Worm (Caenorhabditis elegans) whole organism, mixed stage, embryonic: ENCODE data around the gene lido-13.

Experiments
- M03D4.4 ChIP-seq: sonication (generic microtip); optimal IDR thresholded peaks from 2 replicates; lab custom pipeline; 2017; ENCODE audit warnings: mild to moderate bottlenecking, missing genetic modification characterization, missing compliant biosample characterization
- bed-3 ChIP-seq: fragments of 200-800 bp; sonication (Bioruptor generic); optimal IDR thresholded peaks from 3 replicates; lab custom pipeline; 2018; ENCODE audit warnings: mild to moderate bottlenecking, missing genetic modification characterization, moderate library complexity, missing compliant biosample characterization
- blmp-1 ChIP-seq: fragments of 150-350 bp; optimal IDR thresholded peaks from 2 replicates; lab custom pipeline; 2014; ENCODE audit warnings: missing biosample characterization, missing genetic modification characterization
- ceh-39 ChIP-seq: fragments of 150-350 bp; optimal IDR thresholded peaks from 2 replicates; lab custom pipeline; 2014; ENCODE audit warnings: missing biosample characterization, missing genetic modification characterization
- ceh-43 ChIP-seq: fragments of 200-800 bp; sonication (Bioruptor generic); optimal IDR thresholded peaks from 2 replicates; lab custom pipeline; 2018; ENCODE audit warnings: mild to moderate bottlenecking, missing genetic modification characterization, moderate library complexity, missing compliant biosample characterization
- ceh-83 ChIP-seq: fragments of 200-800 bp; sonication (Bioruptor generic); optimal IDR thresholded peaks from 2 replicates; lab custom pipeline; 2018; ENCODE audit warnings: mild to moderate bottlenecking, missing genetic modification characterization, missing compliant biosample characterization
- ces-1 ChIP-seq: fragments of 150-350 bp; optimal IDR thresholded peaks from 2 replicates; lab custom pipeline; 2014; ENCODE audit warnings: missing biosample characterization, missing genetic modification reagents, missing genetic modification characterization
- cnd-1 ChIP-seq: fragments of 200-800 bp; sonication (Bioruptor generic); optimal IDR thresholded peaks from 2 replicates; lab custom pipeline; 2018; ENCODE audit warnings: mild to moderate bottlenecking, missing genetic modification characterization, missing compliant biosample characterization
- drap-1 ChIP-seq: fragments of 200-800 bp; sonication (Bioruptor generic); optimal IDR thresholded peaks from 3 replicates; lab custom pipeline; 2018; ENCODE audit warnings: mild to moderate bottlenecking, missing genetic modification characterization, missing compliant biosample characterization
- elt-1 ChIP-seq: sonication (generic microtip); optimal IDR thresholded peaks from 2 replicates; lab custom pipeline; 2017; ENCODE audit warnings: missing genetic modification characterization, mild to moderate bottlenecking, missing compliant biosample characterization, antibody characterized with exemption, moderate library complexity, borderline replicate concordance; ENCODE audit not compliant: insufficient read depth
- elt-3 ChIP-seq: fragments of 150-350 bp; optimal IDR thresholded peaks from 2 replicates; lab custom pipeline; 2014; ENCODE audit warnings: missing biosample characterization, missing genetic modification characterization
- flh-1 ChIP-seq: fragments of 200-800 bp; sonication (Bioruptor generic); optimal IDR thresholded peaks from 2 replicates; lab custom pipeline; 2018; ENCODE audit warnings: mild to moderate bottlenecking, missing genetic modification characterization, moderate library complexity, missing compliant biosample characterization
- ham-2 ChIP-seq: fragments of 200-800 bp; sonication (Bioruptor generic); optimal IDR thresholded peaks from 2 replicates; lab custom pipeline; 2018; ENCODE audit warnings: mild to moderate bottlenecking, missing genetic modification characterization, missing compliant biosample characterization
- hlh-1 ChIP-seq: fragments of 150-350 bp; optimal IDR thresholded peaks from 2 replicates; lab custom pipeline; 2014; ENCODE audit warnings: missing biosample characterization, missing genetic modification reagents, missing genetic modification characterization
- lin-13 ChIP-seq: fragments of 150-350 bp; optimal IDR thresholded peaks from 2 replicates; lab custom pipeline; 2014; ENCODE audit warnings: missing biosample characterization, missing genetic modification characterization
- lsy-2 ChIP-seq: fragments of 150-350 bp; optimal IDR thresholded peaks from 2 replicates; lab custom pipeline; 2014; ENCODE audit warnings: missing biosample characterization, missing genetic modification characterization
- mab-5 ChIP-seq: fragments of 150-350 bp; optimal IDR thresholded peaks from 2 replicates; lab custom pipeline; 2014; ENCODE audit warnings: missing biosample characterization, missing genetic modification characterization
- mls-2 ChIP-seq: sonication (generic microtip); optimal IDR thresholded peaks from 2 replicates; lab custom pipeline; 2016; ENCODE audit warnings: mild to moderate bottlenecking, missing genetic modification characterization, moderate library complexity, missing compliant biosample characterization
- nhr-12 ChIP-seq: fragments of 150-350 bp; optimal IDR thresholded peaks from 2 replicates; lab custom pipeline; 2014; ENCODE audit warnings: missing biosample characterization, missing genetic modification characterization
- nhr-2 ChIP-seq: fragments of 150-350 bp; optimal IDR thresholded peaks from 2 replicates; lab custom pipeline; 2014; ENCODE audit warnings: missing biosample characterization, missing genetic modification characterization
- nhr-28 ChIP-seq: fragments of 150-350 bp; optimal IDR thresholded peaks from 2 replicates; lab custom pipeline; 2014; ENCODE audit warnings: missing biosample characterization, missing genetic modification characterization
- nhr-76 ChIP-seq: sonication (generic microtip); optimal IDR thresholded peaks from 2 replicates; lab custom pipeline; 2017; ENCODE audit warnings: missing biosample characterization, missing genetic modification characterization
- pha-4 ChIP-seq: fragments of 150-350 bp; optimal IDR thresholded peaks from 2 replicates; lab custom pipeline; 2018; ENCODE audit warnings: missing biosample characterization, missing genetic modification reagents, missing genetic modification characterization
- sem-2 ChIP-seq: fragments of 200-800 bp; sonication (Bioruptor generic); optimal IDR thresholded peaks from 2 replicates; lab custom pipeline; 2018; ENCODE audit warnings: mild to moderate bottlenecking, missing genetic modification characterization, missing compliant biosample characterization
- sptf-1 ChIP-seq: sonication (generic microtip); optimal IDR thresholded peaks from 2 replicates; lab custom pipeline; 2017; ENCODE audit warnings: mild to moderate bottlenecking, missing genetic modification characterization, moderate library complexity, missing compliant biosample characterization
- tbx-8 ChIP-seq: fragments of 200-800 bp; sonication (Bioruptor generic); optimal IDR thresholded peaks from 2 replicates; lab custom pipeline; 2018; ENCODE audit warnings: mild to moderate bottlenecking, missing genetic modification characterization, moderate library complexity, missing compliant biosample characterization
- unc-120 ChIP-seq: sonication (generic microtip); optimal IDR thresholded peaks from 2 replicates; lab custom pipeline; 2017; ENCODE audit warnings: missing genetic modification characterization, missing compliant biosample characterization; ENCODE audit not compliant: poor library complexity, severe bottlenecking
- unc-39 ChIP-seq: fragments of 150-350 bp; optimal IDR thresholded peaks from 2 replicates; lab custom pipeline; 2014; ENCODE audit warnings: missing biosample characterization, missing genetic modification characterization
- zip-8 ChIP-seq: fragments of 150-350 bp; optimal IDR thresholded peaks from 2 replicates; lab custom pipeline; 2014; ENCODE audit warnings: missing biosample characterization, missing genetic modification characterization
- ztf-11 ChIP-seq: fragments of 150-350 bp; optimal IDR thresholded peaks from 2 replicates; lab custom pipeline; 2014; ENCODE audit warnings: missing biosample characterization, missing genetic modification characterization

The lido-13 gene

ce11 chrII:3060782-3061181 is 6.7 kb upstream of the lido-13 start, which contains the start of gene Y25C1A.6:
Gene Y25C1A.6, plus strand, starts transcription at chrII:3061082.
- no peak for TF ChIP-seq ceh-39 (tag; lab: Kevin White, UChicago)
- TF ChIP-seq cnd-1 (tag; lab: Kevin White, UChicago): no peak
- no peak for TF ChIP-seq ztf-11 (tag; lab: Kevin White, UChicago)
- no peak for TF ChIP-seq elt-3 (tag; lab: Kevin White, UChicago)
- no peak for TF ChIP-seq mab-5 (tag; lab: Kevin White, UChicago)
- TF ChIP-seq nhr-12: no peak
- TF ChIP-seq tbx-8 (GFP tag; lab: Kevin White, UChicago): no peak
- no peak for TF ChIP-seq mls-2 (tag; lab: Kevin White, UChicago)
- TF ChIP-seq unc-39: no peak

- no peak for TF ChIP-seq ces-1 (GFP tag; lab: Kevin White, UChicago)
- no peak for TF ChIP-seq bed-3
- no peak for TF ChIP-seq flh-1
- no peak for TF ChIP-seq ceh-43 (GFP tag; lab: Kevin White, UChicago)
- TF ChIP-seq lsy-2 (tag; lab: Kevin White, UChicago): no peak
- TF ChIP-seq sem-2 (GFP tag; lab: Kevin White, UChicago): no peak
- no peak for TF ChIP-seq M03D4.4
- TF ChIP-seq cnd-1 (tag; lab: Kevin White, UChicago): no peak
- TF ChIP-seq sptf-1: no peak
- no peak for TF ChIP-seq zip-8
- TF ChIP-seq nhr-28 (tag; lab: Kevin White, UChicago): no peak
- TF ChIP-seq unc-39: no peak
- TF ChIP-seq, all 35 proteins: peak for 0
These were observed 2.2 kb upstream of the lido-13 start, which contains the start of gene lin-8 for ce11 chrII:3056266-3056872. Gene lin-8, plus strand, starts transcription at chrII:3056822.

ce11 chrII:3055531-3055930 is 1.4 kb upstream of the lido-13 start:
- TF ChIP-seq lsy-2 (tag; lab: Kevin White, UChicago) (no peak), nhr-76 (tag; lab: Kevin White, UChicago) (no peak), hlh-1 (tag; lab: Kevin White, UChicago) (no peak), ces-1 (GFP tag; lab: Kevin White, UChicago) (no peak), ztf-11 (tag; lab: Kevin White, UChicago) (no peak), mab-5 (tag; lab: Kevin White, UChicago) (no peak), ham-2 (peak; percentile 39), drap-1 (no peak), mls-2 (tag; lab: Kevin White, UChicago) (peak; percentile 41), unc-120 (tag; lab: Kevin White, UChicago) (no peak), nhr-2 (tag; lab: Kevin White, UChicago) (peak; percentile 15), unc-39 (no peak), M03D4.4 (no peak), lin-13 (tag; lab: Kevin White, UChicago) (peak; percentile 14), sem-2 (GFP tag; lab: Kevin White, UChicago) (no peak), zip-8 (no peak), blmp-1 (tag; lab: Kevin White, UChicago) (no peak), ceh-39 (tag; lab: Kevin White, UChicago) (no peak), ceh-43 (GFP tag; lab: Kevin White, UChicago) (no peak), bed-3 (no peak), elt-1 (tag; lab: Kevin White, UChicago) (no peak)

ce11 chrII:3054622-3055021 is 501 bp upstream of the lido-13 start:
- TF ChIP-seq pha-4 (tag; lab: Kevin White, UChicago): peak; percentile 10
- no peak for TF ChIP-seq ztf-11 (tag; lab: Kevin White, UChicago)
- TF ChIP-seq, all 35 proteins: peak for 1

- TF ChIP-seq elt-3 (tag; lab: Kevin White, UChicago): no peak
- TF ChIP-seq unc-120 (tag; lab: Kevin White, UChicago): no peak
- TF ChIP-seq ceh-83 (GFP tag; lab: Kevin White, UChicago): no peak
These were observed 432 bp downstream of the lido-13 start for ce11 chrII:3053689-3054088.
